Worm (Caenorhabditis elegans): ENCODE data around the gene R10E11.6.

The R10E11.6 gene

DNA sequence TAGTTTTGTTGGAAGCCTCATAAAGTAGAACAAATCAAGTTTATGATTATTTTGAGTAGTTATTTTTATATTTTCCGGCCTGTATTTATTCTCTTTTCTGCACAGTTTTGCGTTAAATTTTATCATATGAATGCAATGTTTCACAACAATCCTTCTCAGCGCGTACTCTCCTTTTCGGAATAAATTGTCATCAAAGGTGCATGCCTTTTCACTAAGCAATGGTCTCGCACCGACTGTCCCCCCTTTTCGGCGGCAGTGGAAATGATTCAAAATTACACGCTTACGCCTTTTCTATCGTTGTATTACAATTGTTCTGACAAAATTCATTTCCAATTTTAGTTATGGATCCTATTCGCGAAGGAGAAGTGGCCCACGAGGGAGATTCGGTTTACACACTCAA, 35.7 kb upstream of the R10E11.6 start, which contains the start of the genes iff-1 and cdk-1 (continued):
- TF ChIP-seq nhr-90 (tag; optimal IDR thresholded peaks at IDR 0.05; ENCODE audit: poor library complexity) = no peak
- TF ChIP-seq tlp-1 (tag; optimal IDR thresholded peaks at IDR 0.05) = no peak

- TF ChIP-seq jun-1 (tag; optimal IDR thresholded peaks at IDR 0.05) = no peak
- no peak for TF ChIP-seq pqm-1 (tag; optimal IDR thresholded peaks at IDR 0.05)
- no peak for TF ChIP-seq rnt-1 (tag; optimal IDR thresholded peaks at IDR 0.05)
- no peak for TF ChIP-seq nhr-20 (tag; optimal IDR thresholded peaks at IDR 0.05)
- no peak for TF ChIP-seq ztf-11 (tag; optimal IDR thresholded peaks at IDR 0.05)
- no peak for TF ChIP-seq nhr-28 (tag; optimal IDR thresholded peaks at IDR 0.05)
- TF ChIP-seq fkh-8 (tag; optimal IDR thresholded peaks at IDR 0.05) = no peak
- no peak for TF ChIP-seq ceh-8 (GFP tag; optimal IDR thresholded peaks at IDR 0.05)
- no peak for TF ChIP-seq ceh-63 (GFP tag; optimal IDR thresholded peaks at IDR 0.05)
- TF ChIP-seq C04F5.9 (tag; optimal IDR thresholded peaks at IDR 0.05) = no peak
- no peak for TF ChIP-seq irx-1 (tag; optimal IDR thresholded peaks at IDR 0.05)
- TF ChIP-seq lin-13 (GFP tag; optimal IDR thresholded peaks at IDR 0.05) = no peak
Measured at ce11 chrIII:9748694-9749093, 34.1 kb upstream of the R10E11.6 start, which contains the start of gene T05G5.4. TSS of gene T05G5.4 (plus strand) at chrIII:9748934.

DNA sequence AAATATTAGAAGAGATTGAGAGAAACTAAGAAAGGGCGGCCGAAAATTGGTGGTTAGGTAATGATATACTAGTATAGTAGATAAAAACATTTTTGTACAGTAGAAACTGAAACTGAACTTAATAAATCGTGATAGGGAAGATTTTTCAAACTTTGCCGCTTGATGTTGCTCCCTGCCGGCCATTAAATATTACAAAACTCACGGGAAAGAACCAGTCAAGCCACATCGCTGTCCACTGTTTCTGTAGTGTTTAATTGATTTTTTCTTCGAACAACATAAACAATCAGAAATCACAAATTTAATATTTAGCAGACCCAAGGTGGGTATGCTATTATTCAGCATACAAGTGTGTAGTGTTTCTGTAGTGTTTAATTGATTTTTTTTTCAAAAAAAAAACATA, 31.7 kb upstream of the R10E11.6 start, which contains the start of gene T05G5.5:
T05G5.5 (minus strand) TSS at position 359 of the 400 bp plus-strand sequence.
- TF ChIP-seq nhr-71 (tag; optimal IDR thresholded peaks at IDR 0.05) (peak; percentile 40), C34B4.2 (tag; optimal IDR thresholded peaks at IDR 0.05) (no peak), efl-1 (optimal IDR thresholded peaks at IDR 0.05) (no peak), efl-1 (GFP tag; optimal IDR thresholded peaks at IDR 0.05 in 1 of 2) (peak in 1 of 2 experiments; percentile 56), nhr-19 (GFP tag; conservative IDR thresholded peaks at IDR 0.05) (no peak), hlh-4 (tag; optimal IDR thresholded peaks at IDR 0.05) (peak; percentile 23)

DNA sequence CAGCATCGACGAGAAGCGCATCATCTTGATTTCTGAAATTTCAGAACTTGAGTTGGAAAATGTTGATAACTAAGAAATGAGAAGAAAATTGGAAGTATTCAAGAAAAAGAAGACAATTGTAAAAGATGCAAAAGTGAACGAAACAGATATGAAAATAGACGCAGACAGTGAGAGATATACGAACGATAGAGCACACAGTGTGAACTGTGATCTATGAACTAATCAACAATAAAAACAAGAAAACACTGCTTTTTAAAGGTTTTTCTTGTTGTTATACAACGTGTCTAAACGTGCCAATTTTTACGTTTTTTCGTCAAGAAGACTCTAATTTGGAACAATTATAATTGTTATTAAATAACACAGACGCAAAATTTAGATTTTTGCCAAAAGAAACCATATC, 30.0 kb upstream of the R10E11.6 start, which contains the start of gene ech-6:
ech-6 (minus strand) TSS at position 32 of the 400 bp plus-strand sequence.
- TF ChIP-seq aly-2 (tag; optimal IDR thresholded peaks at IDR 0.05) (no peak), tlp-1 (tag; optimal IDR thresholded peaks at IDR 0.05) (no peak), nhr-12 (tag; optimal IDR thresholded peaks at IDR 0.05) (no peak), unc-30 (tag; optimal IDR thresholded peaks at IDR 0.05) (no peak), nhr-85 (tag) (peak; percentile 42), efl-3 (GFP tag; optimal IDR thresholded peaks at IDR 0.05) (no peak), lin-14 (GFP tag; optimal IDR thresholded peaks at IDR 0.05) (no peak), ceh-82 (tag; optimal IDR thresholded peaks at IDR 0.05) (no peak), nhr-237 (tag; optimal IDR thresholded peaks at IDR 0.05) (no peak), sox-4 (tag; optimal IDR thresholded peaks at IDR 0.05) (no peak), ama-1 (optimal IDR thresholded peaks at IDR 0.05) (no peak), nhr-71 (tag; optimal IDR thresholded peaks at IDR 0.05) (peak; percentile 87), fkh-4 (tag; optimal IDR thresholded peaks at IDR 0.05; ENCODE audit: borderline replicate concordance) (no peak), nhr-77 (tag; optimal IDR thresholded peaks at IDR 0.05) (no peak), fkh-8 (tag; optimal IDR thresholded peaks at IDR 0.05) (no peak), nhr-20 (tag; optimal IDR thresholded peaks at IDR 0.05) (peak; percentile 64), dpl-1 (GFP tag; optimal IDR thresholded peaks at IDR 0.05) (no peak), nhr-28 (tag; optimal IDR thresholded peaks at IDR 0.05) (no peak), ceh-63 (GFP tag; optimal IDR thresholded peaks at IDR 0.05) (no peak), lin-39 (tag; optimal IDR thresholded peaks at IDR 0.05) (no peak), xbp-1 (tag; optimal IDR thresholded peaks at IDR 0.05) (peak; percentile 2), lsy-2 (tag; optimal IDR thresholded peaks at IDR 0.05) (peak; percentile 31 to 39), fos-1 (tag; optimal IDR thresholded peaks at IDR 0.05) (no peak), unc-62 (GFP tag; optimal IDR thresholded peaks at IDR 0.05) (no peak), C34B4.2 (tag; optimal IDR thresholded peaks at IDR 0.05) (no peak), snu-23 (GFP tag; optimal IDR thresholded peaks at IDR 0.05) (peak; percentile 72), hlh-4 (tag; optimal IDR thresholded peaks at IDR 0.05) (no peak), elt-2 (tag; optimal IDR thresholded peaks at IDR 0.05) (peak; percentile 2), nhr-19 (GFP tag; conservative IDR thresholded peaks at IDR 0.05) (no peak; the same call in 1 of the 2 replicates), ceh-8 (GFP tag; optimal IDR thresholded peaks at IDR 0.05) (no peak), pag-3 (tag; optimal IDR thresholded peaks at IDR 0.05; ENCODE audit: borderline replicate concordance, insufficient read depth) (no peak), grh-1 (GFP tag; IDR thresholded peaks at IDR 0.05) (no peak), efl-1 (optimal IDR thresholded peaks at IDR 0.05) (peak; percentile 31), efl-1 (GFP tag; optimal IDR thresholded peaks at IDR 0.05 in 1 of 2) (no peak), lin-35 (GFP tag; optimal IDR thresholded peaks at IDR 0.05) (peak in 1 of 2 experiments; percentile 35), swsn-7 (tag; optimal IDR thresholded peaks at IDR 0.05) (no peak), lin-15B (tag; optimal IDR thresholded peaks at IDR 0.05) (no peak), blmp-1 (tag; optimal IDR thresholded peaks at IDR 0.05) (no peak)
